Fruit fly (Drosophila melanogaster) whole organism, embryonic: ENCODE data around the gene unc-119.
A peak's percentile ranks its signal among the peaks of the same experiment; 100 is the strongest.

Experiments
- Bdp1 ChIP-seq: fragments of 200-800 bp; sonication (Bioruptor generic); optimal IDR thresholded peaks from 3 replicates; lab custom pipeline; 2016; ENCODE audit warnings: missing biosample characterization, missing genetic modification characterization
- BtbVII ChIP-seq: fragments of 200-800 bp; sonication (Bioruptor generic); optimal IDR thresholded peaks from 3 replicates; lab custom pipeline; 2017; ENCODE audit warnings: missing biosample characterization, mild to moderate bottlenecking, missing genetic modification characterization
- CG1024 ChIP-seq: fragments of 200-800 bp; sonication (Bioruptor generic); IDR thresholded peaks from 2 replicates; pipeline ENCODE4 v1.3.6; 2022; ENCODE audit warnings: missing biosample characterization, missing genetic modification characterization
- CG11723 ChIP-seq: fragments of 200-800 bp; sonication (Bioruptor generic); optimal IDR thresholded peaks from 2 replicates; lab custom pipeline; 2017; ENCODE audit warnings: missing biosample characterization, mild to moderate bottlenecking, missing genetic modification characterization
- CG14050 ChIP-seq: fragments of 200-800 bp; sonication (Bioruptor generic); IDR thresholded peaks from 3 replicates; pipeline ENCODE4 v1.3.6; 2022; ENCODE audit warnings: missing biosample characterization, missing genetic modification characterization
- CG14667 ChIP-seq: fragments of 200-800 bp; sonication (Bioruptor generic); IDR thresholded peaks from 2 replicates; pipeline ENCODE4 v1.3.6; 2022; ENCODE audit warnings: missing biosample characterization, missing genetic modification characterization
- CG14860 ChIP-seq: fragments of 200-800 bp; sonication (Bioruptor generic); IDR thresholded peaks from 3 replicates; pipeline ENCODE4 v1.3.6; 2022; ENCODE audit warnings: missing biosample characterization, missing genetic modification characterization; ENCODE audit not compliant: partially characterized antibody
- CG14965 ChIP-seq: fragments of 200-800 bp; sonication (Bioruptor generic); optimal IDR thresholded peaks from 2 replicates; lab custom pipeline; 2016; ENCODE audit warnings: missing biosample characterization, missing genetic modification characterization, borderline replicate concordance
- CG17328 ChIP-seq: fragments of 200-800 bp; sonication (Bioruptor generic); IDR thresholded peaks from 2 replicates; pipeline ENCODE4 v1.3.6; 2022; ENCODE audit warnings: missing biosample characterization, missing genetic modification characterization
- CG17612 ChIP-seq: fragments of 200-800 bp; sonication (Bioruptor generic); IDR thresholded peaks from 2 replicates; pipeline ENCODE4 v1.3.6; 2022; ENCODE audit warnings: missing biosample characterization, missing genetic modification characterization
- CG1792 ChIP-seq: fragments of 200-800 bp; sonication (Bioruptor generic); optimal IDR thresholded peaks from 2 replicates; lab custom pipeline; 2016; ENCODE audit warnings: missing biosample characterization, missing genetic modification characterization
- CG3281 ChIP-seq: fragments of 200-800 bp; sonication (Bioruptor generic); optimal IDR thresholded peaks from 3 replicates; lab custom pipeline; 2017; ENCODE audit warnings: missing biosample characterization, mild to moderate bottlenecking, missing genetic modification characterization
- CG3838 ChIP-seq: fragments of 200-800 bp; sonication (Bioruptor generic); optimal IDR thresholded peaks from 3 replicates; lab custom pipeline; 2016; ENCODE audit warnings: missing biosample characterization, missing genetic modification characterization
- CG42726 ChIP-seq: fragments of 200-800 bp; sonication (Bioruptor generic); IDR thresholded peaks from 2 replicates; pipeline ENCODE4 v1.3.6; 2022; ENCODE audit warnings: missing biosample characterization, missing genetic modification characterization; ENCODE audit not compliant: partially characterized antibody
- CG4282 ChIP-seq: fragments of 200-800 bp; sonication (Bioruptor generic); optimal IDR thresholded peaks from 2 replicates; lab custom pipeline; 2016; ENCODE audit warnings: missing biosample characterization, missing genetic modification characterization
- CG4707 ChIP-seq: fragments of 200-800 bp; sonication (Bioruptor generic); optimal IDR thresholded peaks from 2 replicates; lab custom pipeline; 2018; ENCODE audit warnings: missing biosample characterization, mild to moderate bottlenecking, missing genetic modification characterization, moderate library complexity
- CG4820 ChIP-seq: fragments of 200-800 bp; sonication (Bioruptor generic); optimal IDR thresholded peaks from 3 replicates; lab custom pipeline; 2016; ENCODE audit warnings: missing biosample characterization, missing genetic modification characterization
- CG5953 ChIP-seq: fragments of 200-800 bp; sonication (Bioruptor generic); IDR thresholded peaks from 2 replicates; pipeline ENCODE4 v1.3.6; 2022; ENCODE audit warnings: missing biosample characterization, missing genetic modification characterization
- CG7556 ChIP-seq: fragments of 200-800 bp; sonication (Bioruptor generic); optimal IDR thresholded peaks from 2 replicates; lab custom pipeline; 2017; ENCODE audit warnings: missing biosample characterization, mild to moderate bottlenecking, missing genetic modification characterization
- CG7745 ChIP-seq: fragments of 200-800 bp; sonication (Bioruptor generic); optimal IDR thresholded peaks from 2 replicates; lab custom pipeline; 2018; ENCODE audit warnings: missing biosample characterization, mild to moderate bottlenecking, missing genetic modification characterization, moderate library complexity
- CG8281 ChIP-seq: fragments of 200-800 bp; sonication (Bioruptor generic); optimal IDR thresholded peaks from 2 replicates; lab custom pipeline; 2018; ENCODE audit warnings: missing biosample characterization, mild to moderate bottlenecking, missing genetic modification characterization, moderate library complexity
- CG8478 ChIP-seq: fragments of >200 bp; optimal IDR thresholded peaks from 2 replicates; lab custom pipeline; 2018
- CG9797 ChIP-seq: fragments of 200-800 bp; sonication (Bioruptor generic); optimal IDR thresholded peaks from 3 replicates; lab custom pipeline; 2018; ENCODE audit warnings: missing biosample characterization, mild to moderate bottlenecking, missing genetic modification characterization
- CHES-1-like ChIP-seq: fragments of 200-800 bp; sonication (Bioruptor generic); optimal IDR thresholded peaks from 2 replicates; lab custom pipeline; 2016; ENCODE audit warnings: missing biosample characterization, missing genetic modification characterization
- Camta ChIP-seq: fragments of 200-800 bp; sonication (Bioruptor generic); optimal IDR thresholded peaks from 2 replicates; lab custom pipeline; 2016; ENCODE audit warnings: missing biosample characterization, missing genetic modification characterization
- Dip2 ChIP-seq: fragments of 200-800 bp; sonication (Bioruptor generic); IDR thresholded peaks from 2 replicates; pipeline ENCODE4 v1.3.6; 2022; ENCODE audit warnings: missing biosample characterization, missing genetic modification characterization
- Hr39 ChIP-seq: fragments of >200 bp; optimal IDR thresholded peaks from 2 replicates; lab custom pipeline; 2017
- Hr78 ChIP-seq, 2 experiments: fragments of 200-800 bp in 1 of 2; fragments of >200 bp in 1 of 2; sonication (Bioruptor generic) in 1 of 2; optimal IDR thresholded peaks; 2 replicates each; lab custom pipeline; 2017 to 2019; ENCODE audit warnings: missing biosample characterization in 2 of 2, missing genetic modification characterization in 2 of 2, mild to moderate bottlenecking in 1 of 2, moderate library complexity in 1 of 2
- NC2β ChIP-seq: fragments of 200-800 bp; sonication (Bioruptor generic); optimal IDR thresholded peaks from 2 replicates; lab custom pipeline; 2016; ENCODE audit warnings: missing biosample characterization, missing genetic modification characterization
- NK7.1 ChIP-seq: fragments of 200-800 bp; sonication (Bioruptor generic); optimal IDR thresholded peaks from 3 replicates; lab custom pipeline; 2016; ENCODE audit warnings: missing biosample characterization, missing genetic modification characterization
- Pdp1 ChIP-seq, 2 experiments: fragments of 200-800 bp; sonication (Bioruptor generic); optimal IDR thresholded peaks; 3 replicates each; lab custom pipeline; 2016; ENCODE audit warnings: missing biosample characterization in 2 of 2, missing genetic modification characterization in 2 of 2, mild to moderate bottlenecking in 1 of 2, moderate library complexity in 1 of 2
- Sox102F ChIP-seq: fragments of 200-800 bp; sonication (Bioruptor generic); optimal IDR thresholded peaks from 2 replicates; lab custom pipeline; 2018; ENCODE audit warnings: missing biosample characterization, mild to moderate bottlenecking, missing genetic modification characterization, moderate library complexity
- Xrp1 ChIP-seq: fragments of 200-800 bp; sonication (Bioruptor generic); IDR thresholded peaks from 2 replicates; pipeline ENCODE4 v1.3.6; 2022; ENCODE audit warnings: missing biosample characterization, missing genetic modification characterization
- abd-A ChIP-seq: fragments of 200-800 bp; sonication (Bioruptor generic); optimal IDR thresholded peaks from 3 replicates; lab custom pipeline; 2019; ENCODE audit warnings: missing biosample characterization, mild to moderate bottlenecking, missing genetic modification characterization, moderate library complexity
- ap ChIP-seq: fragments of 200-800 bp; sonication (Bioruptor generic); IDR thresholded peaks from 2 replicates; pipeline ENCODE4 v1.3.6; 2022; ENCODE audit warnings: missing biosample characterization, missing genetic modification characterization
- ato ChIP-seq: fragments of 200-800 bp; sonication (Bioruptor generic); IDR thresholded peaks from 2 replicates; pipeline ENCODE4 v1.3.6; 2022; ENCODE audit warnings: missing biosample characterization, missing genetic modification characterization; ENCODE audit not compliant: partially characterized antibody
- bab2 ChIP-seq: fragments of 200-800 bp; sonication (Bioruptor generic); optimal IDR thresholded peaks from 2 replicates; lab custom pipeline; 2016; ENCODE audit warnings: missing biosample characterization, missing genetic modification characterization
- dati ChIP-seq: fragments of 200-800 bp; sonication (Bioruptor generic); IDR thresholded peaks from 2 replicates; pipeline ENCODE4 v1.3.6; 2022; ENCODE audit warnings: missing biosample characterization, missing genetic modification characterization
- dimm ChIP-seq: fragments of 200-800 bp; sonication (Bioruptor generic); IDR thresholded peaks from 2 replicates; pipeline ENCODE4 v1.3.6; 2022; ENCODE audit warnings: missing biosample characterization, missing genetic modification characterization
- disco-r ChIP-seq: fragments of 200-800 bp; sonication (Bioruptor generic); optimal IDR thresholded peaks from 2 replicates; lab custom pipeline; 2016; ENCODE audit warnings: missing biosample characterization, missing genetic modification characterization
- esg ChIP-seq: fragments of 200-800 bp; sonication (Bioruptor generic); conservative IDR thresholded peaks from 2 replicates; pipeline ENCODE4 v1.3.6; 2022; ENCODE audit warnings: missing biosample characterization, missing genetic modification characterization
- hkb ChIP-seq, 2 experiments: fragments of 200-800 bp in 1 of 2; fragments of >200 bp in 1 of 2; sonication (Bioruptor generic) in 1 of 2; IDR thresholded peaks in 1 of 2; optimal IDR thresholded peaks in 1 of 2; 2 replicates each; pipeline versions ENCODE4 v1.3.6 to Lab custom; 2017 to 2022; ENCODE audit warnings: missing biosample characterization in 1 of 2, missing genetic modification characterization in 1 of 2
- jigr1 ChIP-seq: fragments of 200-800 bp; sonication (Bioruptor generic); IDR thresholded peaks from 3 replicates; pipeline ENCODE4 v1.3.6; 2022; ENCODE audit warnings: missing biosample characterization, missing genetic modification characterization
- jing ChIP-seq: fragments of 200-800 bp; sonication (Bioruptor generic); optimal IDR thresholded peaks from 2 replicates; lab custom pipeline; 2018; ENCODE audit warnings: missing biosample characterization, mild to moderate bottlenecking, missing genetic modification characterization
- kah ChIP-seq: fragments of 200-800 bp; sonication (Bioruptor generic); optimal IDR thresholded peaks from 2 replicates; lab custom pipeline; 2018; ENCODE audit warnings: missing biosample characterization, mild to moderate bottlenecking, missing genetic modification characterization
- peb ChIP-seq: fragments of 200-800 bp; sonication (Bioruptor generic); IDR thresholded peaks from 2 replicates; pipeline ENCODE4 v1.3.6; 2022; ENCODE audit warnings: missing biosample characterization, missing genetic modification characterization
- rib ChIP-seq: fragments of 200-800 bp; sonication (Bioruptor generic); IDR thresholded peaks from 2 replicates; pipeline ENCODE4 v1.3.6; 2022; ENCODE audit warnings: missing biosample characterization, missing genetic modification characterization
- ro ChIP-seq: fragments of 200-800 bp; sonication (Bioruptor generic); IDR thresholded peaks from 2 replicates; pipeline ENCODE4 v1.3.6; 2022; ENCODE audit warnings: missing biosample characterization, missing genetic modification characterization
- sd ChIP-seq: fragments of 200-800 bp; sonication (Bioruptor generic); optimal IDR thresholded peaks from 3 replicates; lab custom pipeline; 2018; ENCODE audit warnings: missing biosample characterization, mild to moderate bottlenecking, missing genetic modification characterization, moderate library complexity
- stwl ChIP-seq: fragments of 200-800 bp; sonication (Bioruptor generic); optimal IDR thresholded peaks from 3 replicates; lab custom pipeline; 2018; ENCODE audit warnings: missing biosample characterization, mild to moderate bottlenecking, missing genetic modification characterization, moderate library complexity
- tap ChIP-seq: fragments of 200-800 bp; optimal IDR thresholded peaks from 3 replicates; lab custom pipeline; 2019; ENCODE audit warnings: missing biosample characterization, mild to moderate bottlenecking, missing genetic modification characterization, moderate library complexity

unc-119 gene

dm6 chrX:7324816-7325246, 33.7 kb upstream of the unc-119 start (continued):
- TF ChIP-seq Hr78 (GFP tag; optimal IDR thresholded peaks at IDR 0.05; lab: Kevin White, UChicago) (peak in 1 of 2 experiments; percentile 93), CG8478 (lab: Kevin White, UChicago) (no peak), CG4820 (GFP tag; lab: Kevin White, UChicago) (peak; percentile 96), CG7556 (GFP tag; lab: Kevin White, UChicago) (peak; percentile 97), Hr39 (lab: Kevin White, UChicago) (no peak), disco-r (GFP tag; lab: Kevin White, UChicago) (peak; percentile 70), sd (tag; lab: Kevin White, UChicago) (peak; percentile 94), bab2 (peak; percentile 82), CG8281 (tag; lab: Kevin White, UChicago) (peak; percentile 87), CG7745 (peak; percentile 89), Dip2 (0 out of 2 replicates have a peak, but pooled peaks have one; percentile 14), esg (GFP tag; lab: Robert Waterston, UW) (peak; percentile 95), CG9797 (peak; percentile 51), ato (GFP tag; lab: Robert Waterston, UW) (no peak), CG42726 (GFP tag; lab: Robert Waterston, UW) (no peak), CG17328 (peak; percentile 97), Sox102F (GFP tag; lab: Kevin White, UChicago) (peak; percentile 97), jing (GFP tag; lab: Kevin White, UChicago) (peak; percentile 88), CG3281 (peak; percentile 93), CG17612 (peak; percentile 83), Camta (GFP tag; lab: Kevin White, UChicago) (peak; percentile 74), kah (peak; percentile 95), CG3838 (peak; percentile 51), BtbVII (GFP tag; lab: Kevin White, UChicago) (peak; percentile 95), CG4707 (GFP tag; lab: Kevin White, UChicago) (peak; percentile 98), stwl (tag; lab: Kevin White, UChicago) (peak; percentile 77), dimm (GFP tag; lab: Robert Waterston, UW) (peak; percentile 89), CG1792 (peak; percentile 68), CG14667 (GFP tag; lab: Robert Waterston, UW) (peak; percentile 94), abd-A (tag; lab: Kevin White, UChicago) (peak; percentile 77), CG1024 (peak; percentile 85), hkb (optimal IDR thresholded peaks at IDR 0.05; lab: Kevin White, UChicago) (no peak), hkb (GFP tag; IDR thresholded peaks at IDR 0.05; lab: Robert Waterston, UW) (peak; percentile 97), NK7.1 (GFP tag; lab: Kevin White, UChicago) (peak; percentile 66), Xrp1 (GFP tag; lab: Robert Waterston, UW) (peak; percentile 99), CG11723 (GFP tag; lab: Kevin White, UChicago) (peak; percentile 92), tap (tag; lab: Kevin White, UChicago) (peak; percentile 98), ro (GFP tag; lab: Robert Waterston, UW) (peak; percentile 91), CHES-1-like (peak; percentile 38), Pdp1 (GFP tag; optimal IDR thresholded peaks at IDR 0.05; lab: Kevin White, UChicago) (peak; percentile 85 to 88), peb (GFP tag; lab: Robert Waterston, UW) (peak; percentile 87), dati (GFP tag; lab: Robert Waterston, UW) (peak; percentile 72; the same call in 1 of the 2 replicates), rib (GFP tag; lab: Robert Waterston, UW) (peak; percentile 79), CG4282 (GFP tag; lab: Kevin White, UChicago) (peak; percentile 57), CG14050 (peak; percentile 92), CG5953 (GFP tag; lab: Robert Waterston, UW) (peak; percentile 90), ap (GFP tag; lab: Robert Waterston, UW) (peak; percentile 87), jigr1 (peak; percentile 83; the same call in 2 of the 3 replicates), CG14965 (GFP tag; lab: Kevin White, UChicago) (peak; percentile 3), NC2β (peak; percentile 77), Bdp1 (GFP tag; lab: Kevin White, UChicago) (peak; percentile 59), CG14860 (GFP tag; lab: Robert Waterston, UW) (no peak)
